Fruit fly (Drosophila melanogaster): ENCODE measurements around the gene Rad60.
A peak's percentile ranks its signal among the peaks of the same experiment; 100 is the strongest.

Gene Rad60

dm6 chr3R:23203934-23204333 is 47.3 kb downstream of the Rad60 start, which contains the start of gene fzo:
Gene fzo, minus strand, starts transcription at chr3R:23204034.
- TF ChIP-seq CG34367 (tag; optimal IDR thresholded peaks at IDR 0.05) (no peak), CG9948 (tag; optimal IDR thresholded peaks at IDR 0.05) (no peak), fd96Ca (GFP tag; IDR thresholded peaks at IDR 0.05) (no peak), Snoo (tag; optimal IDR thresholded peaks at IDR 0.05) (no peak), CG13204 (GFP tag; optimal IDR thresholded peaks at IDR 0.05) (no peak), CG17806 (tag; optimal IDR thresholded peaks at IDR 0.05) (no peak), EcR (GFP tag; optimal IDR thresholded peaks at IDR 0.05) (no peak), CG32121 (GFP tag; IDR thresholded peaks at IDR 0.05) (no peak)

- peak; percentile 27 for TF ChIP-seq CG15710 (tag; optimal IDR thresholded peaks at IDR 0.05)
- TF ChIP-seq Ets98B (GFP tag; IDR thresholded peaks at IDR 0.05) = peak; percentile 27
- TF ChIP-seq Snoo (tag; optimal IDR thresholded peaks at IDR 0.05) = peak; percentile 66
- TF ChIP-seq CG10348 (GFP tag; IDR thresholded peaks at IDR 0.05) = no peak
- no peak for TF ChIP-seq Pif1B (GFP tag; optimal IDR thresholded peaks at IDR 0.05)
- peak; percentile 45; the same call in 1 of the 2 replicates for TF ChIP-seq CG32121 (GFP tag; IDR thresholded peaks at IDR 0.05)
- peak; percentile 38 for TF ChIP-seq Pif1A (GFP tag; optimal IDR thresholded peaks at IDR 0.05)
- peak; percentile 34 for TF ChIP-seq gl (tag; optimal IDR thresholded peaks at IDR 0.05)
- TF ChIP-seq fd96Ca (GFP tag; IDR thresholded peaks at IDR 0.05) = 0 out of 3 replicates have a peak, but pooled peaks have one; percentile 48
- peak; percentile 22 for TF ChIP-seq CG34367 (tag; optimal IDR thresholded peaks at IDR 0.05)
These were observed 50.2 kb downstream of the Rad60 start for dm6 chr3R:23201122-23201521.
